Worm (Caenorhabditis elegans) whole organism, early embryonic: Measurements from ENCODE around the gene ptp-3.

Experiments
- ama-1 ChIP-seq: fragments of 150-350 bp; optimal IDR thresholded peaks from 2 replicates; lab custom pipeline; 2014
- flt-1 ChIP-seq: fragments of 200-800 bp; sonication (Bioruptor generic); IDR thresholded peaks from 2 replicates; pipeline ENCODE4 v1.3.6; 2022; ENCODE audit warnings: missing genetic modification characterization, missing compliant biosample characterization

- TF ChIP-seq ama-1 (lab: Kevin White, UChicago) (no peak), flt-1 (GFP tag; lab: Robert Waterston, UW) (no peak)
Observed at ce11 chrII:11015734-11016133, 40.4 kb downstream of the ptp-3 start.
